Worm (Caenorhabditis elegans): ENCODE data around the gene R09B5.11.

Gene R09B5.11

DNA sequence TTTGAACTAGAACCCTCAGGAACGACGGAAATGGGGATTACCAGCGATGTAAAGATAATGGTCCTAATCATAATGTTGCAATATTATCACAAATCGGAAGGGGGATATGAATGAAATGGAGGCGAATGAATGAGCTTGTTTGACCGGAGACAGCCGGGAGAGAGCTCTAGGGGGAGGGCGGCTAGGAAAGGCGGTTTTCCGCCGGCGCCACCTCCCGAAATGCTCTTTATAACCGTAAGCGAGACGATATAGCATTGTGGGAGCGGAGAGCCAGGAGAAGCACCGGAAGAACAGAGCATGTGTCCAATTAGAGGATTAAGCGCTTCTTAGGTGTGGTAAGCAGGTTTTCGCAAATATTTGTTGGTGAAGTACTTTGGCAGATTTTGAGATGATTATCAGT, 13.4 kb upstream of the R09B5.11 start, which contains the start of gene R12A1.3:
R12A1.3 (minus strand) TSS at position 200 of the 400 bp plus-strand sequence.
- TF ChIP-seq rnt-1 (tag; optimal IDR thresholded peaks at IDR 0.05) (no peak), mec-3 (tag; optimal IDR thresholded peaks at IDR 0.05; ENCODE audit: borderline replicate concordance) (peak; percentile 52), ceh-14 (tag; optimal IDR thresholded peaks at IDR 0.05) (no peak)

- TF ChIP-seq hlh-8 (tag; optimal IDR thresholded peaks at IDR 0.05): no peak
- TF ChIP-seq fkh-6 (tag; optimal IDR thresholded peaks at IDR 0.05): no peak
- no peak for TF ChIP-seq syd-9 (tag; optimal IDR thresholded peaks at IDR 0.05)
- TF ChIP-seq unc-55 (GFP tag; optimal IDR thresholded peaks at IDR 0.05): no peak
- no peak for TF ChIP-seq nhr-11 (tag; optimal IDR thresholded peaks at IDR 0.05)
- TF ChIP-seq hlh-30 (tag; optimal IDR thresholded peaks at IDR 0.05; ENCODE audit: insufficient read depth): no peak
- no peak for TF ChIP-seq zip-5 (tag; optimal IDR thresholded peaks at IDR 0.05)
- no peak for TF ChIP-seq pros-1 (tag; optimal IDR thresholded peaks at IDR 0.05)
- TF ChIP-seq pat-9 (tag; optimal IDR thresholded peaks at IDR 0.05): no peak
- TF ChIP-seq ceh-45 (GFP tag; IDR thresholded peaks at IDR 0.05): no peak
- no peak for TF ChIP-seq madf-2 (tag; optimal IDR thresholded peaks at IDR 0.05)
- no peak for TF ChIP-seq ahr-1 (tag; optimal IDR thresholded peaks at IDR 0.05)
- TF ChIP-seq odd-2 (tag; optimal IDR thresholded peaks at IDR 0.05): no peak
- TF ChIP-seq gmeb-2 (tag; optimal IDR thresholded peaks at IDR 0.05): no peak
- TF ChIP-seq pax-1 (tag; optimal IDR thresholded peaks at IDR 0.05): no peak
- TF ChIP-seq hlh-15 (tag; optimal IDR thresholded peaks at IDR 0.05): no peak
Measured at ce11 chrV:1431702-1432187, 7.3 kb upstream of the R09B5.11 start, which contains the start of gene ges-1. Gene ges-1, minus strand, starts transcription at chrV:1432137.

ce11 chrV:1432500-1433418, 6.2 kb upstream of the R09B5.11 start:
- TF ChIP-seq elt-2 (tag; optimal IDR thresholded peaks at IDR 0.05) (peak; percentile 75), unc-55 (GFP tag; optimal IDR thresholded peaks at IDR 0.05) (no peak)

DNA sequence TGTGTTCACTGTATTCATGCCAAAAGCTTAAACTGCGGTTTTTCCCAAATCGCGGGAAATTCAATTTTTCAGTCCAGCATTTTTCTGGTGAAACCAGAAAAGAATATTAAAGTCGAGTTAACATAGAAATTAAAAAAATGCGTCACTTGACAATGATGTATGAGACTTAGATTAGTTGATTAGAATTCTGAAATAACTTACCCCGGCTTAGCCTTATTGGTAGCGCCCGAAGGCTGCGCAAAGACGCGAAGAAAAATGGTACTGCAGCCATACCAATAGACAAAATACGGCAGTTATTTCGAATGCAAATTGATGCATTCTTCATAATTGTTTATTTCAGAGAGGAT, 5.6 kb upstream of the R09B5.11 start:
- TF ChIP-seq pros-1 (tag; optimal IDR thresholded peaks at IDR 0.05): no peak

ce11 chrV:1434398-1434797, 4.6 kb upstream of the R09B5.11 start:
- TF ChIP-seq sdc-2 (tag; optimal IDR thresholded peaks at IDR 0.05): no peak
- no peak for TF ChIP-seq dve-1 (tag; optimal IDR thresholded peaks at IDR 0.05)
- TF ChIP-seq Y22D7AL.16 (tag; optimal IDR thresholded peaks at IDR 0.05): no peak
- no peak for TF ChIP-seq rnt-1 (tag; optimal IDR thresholded peaks at IDR 0.05)
- no peak for TF ChIP-seq ceh-22 (tag; optimal IDR thresholded peaks at IDR 0.05)
- no peak for TF ChIP-seq pha-4 (tag; optimal IDR thresholded peaks at IDR 0.05)
- no peak for TF ChIP-seq F13H6.1 (tag; optimal IDR thresholded peaks at IDR 0.05)
- no peak for TF ChIP-seq hlh-15 (tag; optimal IDR thresholded peaks at IDR 0.05)
- TF ChIP-seq pag-3 (tag; optimal IDR thresholded peaks at IDR 0.05; ENCODE audit: borderline replicate concordance): no peak
- no peak for TF ChIP-seq C38D4.7 (GFP tag; optimal IDR thresholded peaks at IDR 0.05)

DNA sequence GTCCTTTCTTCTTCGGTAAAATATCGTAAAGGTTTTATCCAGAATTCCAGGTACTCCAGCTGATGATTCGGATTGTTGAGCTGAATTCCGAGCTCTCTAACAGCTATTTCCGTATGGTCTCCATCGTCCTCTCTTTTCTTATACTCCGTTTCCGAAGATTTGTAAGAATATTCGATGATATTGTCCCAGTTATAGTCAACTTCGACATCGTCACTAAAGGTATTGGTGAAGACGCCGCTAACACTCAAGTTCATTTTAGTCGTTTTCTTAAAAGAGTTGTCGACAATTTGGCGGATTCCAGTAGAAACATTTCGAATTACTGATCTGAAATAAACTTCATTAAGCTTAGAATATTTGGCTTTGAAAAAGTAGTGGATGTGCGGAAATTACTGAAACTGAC, 3.9 kb upstream of the R09B5.11 start:
- TF ChIP-seq hlh-15 (tag; optimal IDR thresholded peaks at IDR 0.05) (no peak), syd-9 (tag; optimal IDR thresholded peaks at IDR 0.05) (no peak), pha-2 (tag; optimal IDR thresholded peaks at IDR 0.05) (no peak), unc-3 (GFP tag; conservative IDR thresholded peaks at IDR 0.05) (no peak), unc-3 (tag; optimal IDR thresholded peaks at IDR 0.05) (no peak)
